Worm (Caenorhabditis elegans): ENCODE results near the gene srbc-58.

ce11 chrV:731330-731729 lies 43.5 kb upstream of the srbc-58 start:
- peak; percentile 35 for TF ChIP-seq lin-13 (GFP tag; optimal IDR thresholded peaks at IDR 0.05)
- peak; percentile 72 for TF ChIP-seq ama-1 (optimal IDR thresholded peaks at IDR 0.05)
- no peak for TF ChIP-seq ces-1 (GFP tag; optimal IDR thresholded peaks at IDR 0.05)
